Worm (Caenorhabditis elegans) whole organism, mixed stage, embryonic: ENCODE results near the gene Y76B12C.8.

Source experiments
- blmp-1 ChIP-seq: fragments of 150-350 bp; optimal IDR thresholded peaks from 2 replicates; lab custom pipeline; 2014; ENCODE audit warnings: missing biosample characterization, missing genetic modification characterization
- ces-1 ChIP-seq: fragments of 150-350 bp; optimal IDR thresholded peaks from 2 replicates; lab custom pipeline; 2014; ENCODE audit warnings: missing biosample characterization, missing genetic modification reagents, missing genetic modification characterization
- elt-3 ChIP-seq: fragments of 150-350 bp; optimal IDR thresholded peaks from 2 replicates; lab custom pipeline; 2014; ENCODE audit warnings: missing biosample characterization, missing genetic modification characterization
- hlh-1 ChIP-seq: fragments of 150-350 bp; optimal IDR thresholded peaks from 2 replicates; lab custom pipeline; 2014; ENCODE audit warnings: missing biosample characterization, missing genetic modification reagents, missing genetic modification characterization
- lsy-2 ChIP-seq: fragments of 150-350 bp; optimal IDR thresholded peaks from 2 replicates; lab custom pipeline; 2014; ENCODE audit warnings: missing biosample characterization, missing genetic modification characterization
- mab-5 ChIP-seq: fragments of 150-350 bp; optimal IDR thresholded peaks from 2 replicates; lab custom pipeline; 2014; ENCODE audit warnings: missing biosample characterization, missing genetic modification characterization
- nhr-76 ChIP-seq: sonication (generic microtip); optimal IDR thresholded peaks from 2 replicates; lab custom pipeline; 2017; ENCODE audit warnings: missing biosample characterization, missing genetic modification characterization
- pha-4 ChIP-seq: fragments of 150-350 bp; optimal IDR thresholded peaks from 2 replicates; lab custom pipeline; 2018; ENCODE audit warnings: missing biosample characterization, missing genetic modification reagents, missing genetic modification characterization
- snpc-4 ChIP-seq: fragments of 150-350 bp; optimal IDR thresholded peaks from 2 replicates; lab custom pipeline; 2014; ENCODE audit warnings: missing biosample characterization, missing genetic modification characterization
- sptf-1 ChIP-seq: sonication (generic microtip); optimal IDR thresholded peaks from 2 replicates; lab custom pipeline; 2017; ENCODE audit warnings: mild to moderate bottlenecking, missing genetic modification characterization, moderate library complexity, missing compliant biosample characterization
- unc-39 ChIP-seq: fragments of 150-350 bp; optimal IDR thresholded peaks from 2 replicates; lab custom pipeline; 2014; ENCODE audit warnings: missing biosample characterization, missing genetic modification characterization
- unc-62 ChIP-seq: fragments of 150-350 bp; optimal IDR thresholded peaks from 2 replicates; lab custom pipeline; 2014; ENCODE audit warnings: missing biosample characterization, missing genetic modification reagents, missing genetic modification characterization
- ztf-11 ChIP-seq: fragments of 150-350 bp; optimal IDR thresholded peaks from 2 replicates; lab custom pipeline; 2014; ENCODE audit warnings: missing biosample characterization, missing genetic modification characterization

DNA sequence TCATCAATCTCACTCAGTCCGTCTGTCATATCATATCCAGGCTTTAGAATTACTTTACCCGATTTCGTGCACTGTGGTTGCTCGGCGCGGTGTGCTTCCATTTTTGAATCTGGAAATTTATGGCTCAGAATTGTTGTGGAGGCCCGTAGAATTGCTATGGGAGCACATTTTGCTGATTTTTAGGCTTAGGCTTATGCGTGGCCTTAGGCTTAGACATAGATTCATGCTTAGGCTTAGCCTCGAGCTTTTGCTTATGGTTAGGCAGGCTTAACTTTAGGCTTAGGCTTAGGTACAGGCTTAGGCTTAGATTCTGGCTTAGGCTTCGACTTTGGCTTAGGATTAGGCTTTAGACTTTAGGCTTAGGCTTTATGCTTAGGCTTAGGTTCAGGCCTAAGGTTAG is 7.5 kb upstream of the Y76B12C.8 start, which contains the start of gene Y76B12C.4:
- TF ChIP-seq lsy-2 (tag; lab: Kevin White, UChicago): no peak
- TF ChIP-seq ztf-11 (tag; lab: Kevin White, UChicago): no peak
- TF ChIP-seq unc-62: no peak
- TF ChIP-seq mab-5 (tag; lab: Kevin White, UChicago): no peak
- TF ChIP-seq pha-4 (tag; lab: Kevin White, UChicago): no peak
- no peak for TF ChIP-seq snpc-4 (tag; lab: Kevin White, UChicago)
- TF ChIP-seq hlh-1 (tag; lab: Kevin White, UChicago): no peak
- TF ChIP-seq ces-1 (GFP tag; lab: Kevin White, UChicago): no peak
- TF ChIP-seq blmp-1: no peak
- TF ChIP-seq nhr-76 (tag; lab: Kevin White, UChicago): no peak
- TF ChIP-seq elt-3: no peak
- TF ChIP-seq unc-39 (tag; lab: Kevin White, UChicago): no peak
- TF ChIP-seq sptf-1 (tag; lab: Kevin White, UChicago): no peak
